Worm (Caenorhabditis elegans) whole organism, L4 larva: ENCODE measurements around the gene nhr-98.
A peak's percentile ranks its signal among the peaks of the same experiment; 100 is the strongest.

Experiments used
- F10B5.3 ChIP-seq: sonication (generic microtip); optimal IDR thresholded peaks from 2 replicates; lab custom pipeline; 2016; ENCODE audit warnings: mild to moderate bottlenecking, missing genetic modification characterization, missing compliant biosample characterization
- F37D6.2 ChIP-seq: sonication (generic microtip); optimal IDR thresholded peaks from 2 replicates; lab custom pipeline; 2016; ENCODE audit warnings: mild to moderate bottlenecking, missing genetic modification characterization, missing compliant biosample characterization
- F44E2.7 ChIP-seq: fragments of 200-800 bp; sonication (Bioruptor generic); IDR thresholded peaks from 2 replicates; pipeline ENCODE4 v2.1.2; 2022; ENCODE audit warnings: missing genetic modification characterization, missing compliant biosample characterization
- R02D3.7 ChIP-seq: fragments of 150-350 bp; sonication (generic microtip); optimal IDR thresholded peaks from 3 replicates; lab custom pipeline; 2014; ENCODE audit warnings: missing biosample characterization, missing genetic modification characterization
- T20F7.1 ChIP-seq: fragments of 200-800 bp; sonication (Bioruptor generic); optimal IDR thresholded peaks from 2 replicates; lab custom pipeline; 2018; ENCODE audit warnings: mild to moderate bottlenecking, missing genetic modification characterization, missing compliant biosample characterization
- T26A8.4 ChIP-seq: fragments of 200-800 bp; sonication (Bioruptor generic); IDR thresholded peaks from 2 replicates; pipeline ENCODE4 v1.3.6; 2022; ENCODE audit warnings: missing genetic modification characterization, missing compliant biosample characterization
- Y5F2A.4 ChIP-seq: fragments of 200-800 bp; sonication (Bioruptor generic); optimal IDR thresholded peaks from 2 replicates; lab custom pipeline; 2018; ENCODE audit warnings: mild to moderate bottlenecking, missing genetic modification characterization, missing compliant biosample characterization
- ZK546.5 ChIP-seq, 2 experiments: sonication (generic microtip); optimal IDR thresholded peaks; 2 replicates each; lab custom pipeline; 2017; ENCODE audit warnings: missing biosample characterization in 2 of 2, missing genetic modification characterization in 2 of 2
- aha-1 ChIP-seq: fragments of 150-350 bp; peaks from one replicate; lab custom pipeline; 2014; ENCODE audit warnings: missing biosample characterization, missing genetic modification characterization
- aly-2 ChIP-seq: sonication (generic microtip); optimal IDR thresholded peaks from 2 replicates; lab custom pipeline; 2018; ENCODE audit warnings: missing biosample characterization, missing genetic modification characterization
- attf-4 ChIP-seq: sonication (generic microtip); optimal IDR thresholded peaks from 3 replicates; lab custom pipeline; 2017; ENCODE audit warnings: missing biosample characterization, missing genetic modification characterization
- ceh-28 ChIP-seq: fragments of 150-350 bp; optimal IDR thresholded peaks from 2 replicates; lab custom pipeline; 2014; ENCODE audit warnings: missing biosample characterization, missing genetic modification reagents, missing genetic modification characterization
- ceh-44 ChIP-seq: fragments of 200-800 bp; sonication (Bioruptor generic); IDR thresholded peaks from 2 replicates; pipeline ENCODE4 v1.3.6; 2022; ENCODE audit warnings: missing genetic modification reagents, missing genetic modification characterization, missing compliant biosample characterization
- ceh-62 ChIP-seq: sonication (generic microtip); optimal IDR thresholded peaks from 2 replicates; lab custom pipeline; 2017; ENCODE audit warnings: missing biosample characterization, missing genetic modification characterization
- daf-16 ChIP-seq, 3 experiments: sonication (generic microtip); optimal IDR thresholded peaks; 2 replicates each; lab custom pipeline; 2016 to 2017; ENCODE audit warnings: missing genetic modification characterization in 3 of 3, missing genetic modification reagents in 3 of 3, mild to moderate bottlenecking in 2 of 3, missing compliant biosample characterization in 2 of 3, missing biosample characterization in 1 of 3, moderate library complexity in 1 of 3
- daf-8 ChIP-seq: fragments of 200-800 bp; sonication (Bioruptor generic); IDR thresholded peaks from 2 replicates; pipeline ENCODE4 v1.3.6; 2022; ENCODE audit warnings: missing genetic modification characterization, missing compliant biosample characterization
- dmd-6 ChIP-seq: fragments of 200-800 bp; sonication (Bioruptor generic); IDR thresholded peaks from 2 replicates; pipeline ENCODE4 v1.3.6; 2022; ENCODE audit warnings: missing genetic modification reagents, missing genetic modification characterization, missing compliant biosample characterization
- dmd-8 ChIP-seq: fragments of 200-800 bp; sonication (Bioruptor generic); IDR thresholded peaks from 2 replicates; pipeline ENCODE4 v1.3.6; 2022; ENCODE audit warnings: missing genetic modification characterization, missing compliant biosample characterization
- dve-1 ChIP-seq: sonication (generic microtip); optimal IDR thresholded peaks from 2 replicates; lab custom pipeline; 2017; ENCODE audit warnings: antibody characterized with exemption, mild to moderate bottlenecking, missing genetic modification characterization, missing compliant biosample characterization; ENCODE audit not compliant: insufficient read depth
- egl-43 ChIP-seq: fragments of 200-800 bp; sonication (Bioruptor generic); IDR thresholded peaks from 2 replicates; pipeline ENCODE4 v1.3.6; 2022; ENCODE audit warnings: missing genetic modification reagents, missing genetic modification characterization, missing compliant biosample characterization
- fos-1 ChIP-seq: fragments of 150-350 bp; optimal IDR thresholded peaks from 2 replicates; lab custom pipeline; 2014; ENCODE audit warnings: missing biosample characterization, missing genetic modification characterization
- gei-8 ChIP-seq: fragments of 200-800 bp; sonication (Bioruptor generic); optimal IDR thresholded peaks from 2 replicates; lab custom pipeline; 2018; ENCODE audit warnings: mild to moderate bottlenecking, missing genetic modification characterization, missing compliant biosample characterization
- hif-1 ChIP-seq, 2 experiments: sonication (generic microtip); optimal IDR thresholded peaks; 2 replicates each; lab custom pipeline; 2016 to 2017; ENCODE audit warnings: missing compliant biosample characterization in 2 of 2, missing genetic modification characterization in 2 of 2, missing genetic modification reagents in 2 of 2, missing genotype in 2 of 2, mild to moderate bottlenecking in 1 of 2
- hlh-11 ChIP-seq: fragments of 200-800 bp; sonication (Bioruptor generic); optimal IDR thresholded peaks from 2 replicates; lab custom pipeline; 2018; ENCODE audit warnings: mild to moderate bottlenecking, missing genetic modification characterization, missing compliant biosample characterization
- lin-39 ChIP-seq: fragments of 150-350 bp; optimal IDR thresholded peaks from 2 replicates; lab custom pipeline; 2014; ENCODE audit warnings: missing biosample characterization, missing genetic modification reagents, missing genetic modification characterization
- mxl-3 ChIP-seq: fragments of 200-800 bp; sonication (Bioruptor generic); optimal IDR thresholded peaks from 2 replicates; lab custom pipeline; 2018; ENCODE audit warnings: mild to moderate bottlenecking, missing genetic modification characterization, missing compliant biosample characterization
- nhr-237 ChIP-seq: sonication (generic microtip); optimal IDR thresholded peaks from 2 replicates; lab custom pipeline; 2017; ENCODE audit warnings: missing biosample characterization, missing genetic modification characterization
- nhr-28 ChIP-seq: fragments of 150-350 bp; optimal IDR thresholded peaks from 2 replicates; lab custom pipeline; 2014; ENCODE audit warnings: missing biosample characterization, missing genetic modification characterization
- nhr-41 ChIP-seq: fragments of 200-800 bp; sonication (Bioruptor generic); IDR thresholded peaks from 2 replicates; pipeline ENCODE4 v1.3.6; 2022; ENCODE audit warnings: missing genetic modification reagents, missing genetic modification characterization, missing compliant biosample characterization
- nhr-42 ChIP-seq: fragments of 200-800 bp; sonication (Bioruptor generic); IDR thresholded peaks from 2 replicates; pipeline ENCODE4 v1.3.6; 2022; ENCODE audit warnings: missing genetic modification characterization, missing compliant biosample characterization
- nhr-6 ChIP-seq: fragments of 150-350 bp; optimal IDR thresholded peaks from 2 replicates; lab custom pipeline; 2014; ENCODE audit warnings: missing biosample characterization, missing genetic modification characterization
- pha-4 ChIP-seq, 2 experiments: fragments of 150-350 bp in 1 of 2; fragments of 200-800 bp in 1 of 2; sonication (Bioruptor generic) in 1 of 2; IDR thresholded peaks in 1 of 2; optimal IDR thresholded peaks in 1 of 2; 2 replicates each; pipeline versions ENCODE4 v1.3.6 to Lab custom; 2014 to 2022; ENCODE audit warnings: missing genetic modification characterization in 2 of 2, missing genetic modification reagents in 2 of 2, missing biosample characterization in 1 of 2, missing compliant biosample characterization in 1 of 2
- pqm-1 ChIP-seq: sonication (generic microtip); optimal IDR thresholded peaks from 2 replicates; lab custom pipeline; 2017; ENCODE audit warnings: missing biosample characterization, missing genetic modification characterization
- sdz-12 ChIP-seq: fragments of 200-800 bp; sonication (Bioruptor generic); optimal IDR thresholded peaks from 2 replicates; lab custom pipeline; 2018; ENCODE audit warnings: mild to moderate bottlenecking, missing genetic modification characterization, missing compliant biosample characterization
- set-16 ChIP-seq: fragments of 200-800 bp; sonication (Bioruptor generic); IDR thresholded peaks from 2 replicates; pipeline ENCODE4 v1.3.6; 2022; ENCODE audit warnings: missing genetic modification reagents, missing genetic modification characterization, missing compliant biosample characterization
- snpc-1.2 ChIP-seq: fragments of 200-800 bp; sonication (Bioruptor generic); IDR thresholded peaks from 2 replicates; pipeline ENCODE4 v1.3.6; 2022; ENCODE audit warnings: missing genetic modification reagents, missing genetic modification characterization, missing compliant biosample characterization
- snpc-4 ChIP-seq: fragments of 150-350 bp; optimal IDR thresholded peaks from 2 replicates; lab custom pipeline; 2014; ENCODE audit warnings: missing biosample characterization, missing genetic modification characterization
- tra-1 ChIP-seq: fragments of 200-800 bp; sonication (Bioruptor generic); IDR thresholded peaks from 2 replicates; pipeline ENCODE4 v1.3.6; 2022; ENCODE audit warnings: missing genetic modification reagents, missing genetic modification characterization, missing compliant biosample characterization
- unc-62 ChIP-seq, 3 experiments: fragments of 150-350 bp in 1 of 3; sonication (generic microtip); optimal IDR thresholded peaks in 2 of 3; peaks in 1 of 3; 1 replicate in 1 of 3; 2 replicates in 2 of 3; lab custom pipeline; 2014 to 2017; ENCODE audit warnings: missing biosample characterization in 3 of 3, missing genetic modification characterization in 3 of 3, missing genetic modification reagents in 3 of 3, missing genotype in 1 of 3
- zag-1 ChIP-seq: fragments of 150-350 bp; optimal IDR thresholded peaks from 2 replicates; lab custom pipeline; 2014; ENCODE audit warnings: missing biosample characterization, missing genetic modification characterization

The nhr-98 gene

ce11 chrV:446574-446973, 7.1 kb upstream of the nhr-98 start, which contains the start of gene srh-34:
Gene srh-34 (minus strand): TSS chrV:446674.
- no peak for TF ChIP-seq nhr-42 (GFP tag; lab: Robert Waterston, UW)

DNA sequence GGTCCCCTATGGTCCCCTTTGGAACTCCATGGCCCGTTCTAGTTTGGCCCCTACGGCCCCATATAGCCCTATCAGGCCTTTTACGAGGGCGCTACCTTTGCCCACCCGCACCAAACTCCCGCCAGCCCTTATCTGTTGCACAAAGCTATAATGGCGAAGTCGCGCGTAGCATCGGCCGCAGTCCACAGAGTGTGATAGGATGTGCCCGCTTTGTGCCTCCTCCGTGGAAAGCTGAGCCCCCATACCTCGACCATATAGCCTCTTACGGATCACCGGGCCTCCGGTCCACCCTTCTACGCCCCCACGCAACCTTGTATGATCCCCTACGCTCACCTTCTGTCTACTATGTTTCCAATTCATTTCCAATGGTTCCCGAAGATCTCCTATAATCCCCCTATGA, 6.7 kb upstream of the nhr-98 start:
- TF ChIP-seq egl-43: no peak
- TF ChIP-seq dmd-8 (GFP tag; lab: Robert Waterston, UW): no peak
- TF ChIP-seq unc-62 (GFP tag; optimal IDR thresholded peaks at IDR 0.05 in 1 of 2; lab: Kevin White, UChicago): peak in 1 of 2 experiments; percentile 27
- TF ChIP-seq unc-62 (tag; optimal IDR thresholded peaks at IDR 0.05; lab: Kevin White, UChicago): no peak
- TF ChIP-seq daf-8 (GFP tag; lab: Robert Waterston, UW): no peak
- TF ChIP-seq T26A8.4: no peak
- TF ChIP-seq mxl-3 (GFP tag; lab: Kevin White, UChicago): no peak
- TF ChIP-seq F44E2.7 (GFP tag; lab: Robert Waterston, UW): 0 out of 2 replicates have a peak, but pooled peaks have one; percentile 9
- TF ChIP-seq snpc-1.2 (GFP tag; lab: Robert Waterston, UW): no peak
- TF ChIP-seq pha-4 (GFP tag; IDR thresholded peaks at IDR 0.05; lab: Robert Waterston, UW): no peak
- no peak for TF ChIP-seq pha-4 (tag; optimal IDR thresholded peaks at IDR 0.05; lab: Kevin White, UChicago)
- peak; percentile 58 for TF ChIP-seq set-16 (GFP tag; lab: Robert Waterston, UW)
- no peak for TF ChIP-seq hif-1 (tag; optimal IDR thresholded peaks at IDR 0.05; lab: Kevin White, UChicago)
- no peak for TF ChIP-seq zag-1
- no peak for TF ChIP-seq F10B5.3 (tag; lab: Kevin White, UChicago)
- TF ChIP-seq nhr-41 (GFP tag; lab: Robert Waterston, UW): no peak
- TF ChIP-seq daf-16 (GFP tag; optimal IDR thresholded peaks at IDR 0.05; lab: Kevin White, UChicago): no peak
- TF ChIP-seq daf-16 (tag; optimal IDR thresholded peaks at IDR 0.05; lab: Kevin White, UChicago): no peak

ce11 chrV:449130-449529, 4.5 kb upstream of the nhr-98 start, which contains the start of gene srh-35:
Gene srh-35 (minus strand): TSS chrV:449230.
- TF ChIP-seq dve-1 (no peak), snpc-4 (tag; lab: Kevin White, UChicago) (no peak), ZK546.5 (tag; optimal IDR thresholded peaks at IDR 0.05; lab: Kevin White, UChicago) (no peak), attf-4 (tag; lab: Kevin White, UChicago) (no peak), sdz-12 (GFP tag; lab: Kevin White, UChicago) (no peak), ceh-28 (tag; lab: Kevin White, UChicago) (no peak), T20F7.1 (GFP tag; lab: Kevin White, UChicago) (no peak), lin-39 (no peak), fos-1 (tag; lab: Kevin White, UChicago) (no peak)

- peak; percentile 45 for TF ChIP-seq hlh-11 (tag; lab: Kevin White, UChicago)
- no peak for TF ChIP-seq ceh-44
- no peak for TF ChIP-seq aly-2 (tag; lab: Kevin White, UChicago)
- no peak for TF ChIP-seq F37D6.2 (tag; lab: Kevin White, UChicago)
- TF ChIP-seq pqm-1 (tag; lab: Kevin White, UChicago): peak; percentile 48
- TF ChIP-seq gei-8 (GFP tag; lab: Kevin White, UChicago): no peak
- no peak for TF ChIP-seq F10B5.3 (tag; lab: Kevin White, UChicago)
- TF ChIP-seq R02D3.7 (tag; lab: Kevin White, UChicago): no peak
- TF ChIP-seq daf-16 (GFP tag; optimal IDR thresholded peaks at IDR 0.05; lab: Kevin White, UChicago): no peak
- TF ChIP-seq daf-16 (tag; optimal IDR thresholded peaks at IDR 0.05; lab: Kevin White, UChicago): peak; percentile 47
- no peak for TF ChIP-seq ceh-62 (tag; lab: Kevin White, UChicago)
- TF ChIP-seq tra-1: no peak
- peak; percentile 94 for TF ChIP-seq aha-1 (tag; lab: Kevin White, UChicago)
- TF ChIP-seq nhr-237 (tag; lab: Kevin White, UChicago): no peak
- TF ChIP-seq dmd-6 (GFP tag; lab: Robert Waterston, UW): peak; percentile 76
- TF ChIP-seq Y5F2A.4: no peak
- peak; percentile 11 for TF ChIP-seq nhr-6 (tag; lab: Kevin White, UChicago)
- TF ChIP-seq nhr-28 (tag; lab: Kevin White, UChicago): peak; percentile 69
- TF ChIP-seq, all 104 proteins: peak for 7
These were observed 4.0 kb upstream of the nhr-98 start, which contains the start of gene M02H5.8 for ce11 chrV:449685-450084. Gene M02H5.8 (plus strand): TSS chrV:449981.
